Worm (Caenorhabditis elegans) whole organism, L1 larva: ENCODE results near the gene unc-68.

Experiments used
- C04F5.9 ChIP-seq: sonication (generic microtip); optimal IDR thresholded peaks from 2 replicates; lab custom pipeline; 2016; ENCODE audit warnings: missing genetic modification characterization, missing compliant biosample characterization
- ama-1 ChIP-seq: fragments of 150-350 bp; optimal IDR thresholded peaks from 2 replicates; lab custom pipeline; 2014
- ceh-63 ChIP-seq: fragments of 200-800 bp; sonication (Bioruptor generic); optimal IDR thresholded peaks from 2 replicates; lab custom pipeline; 2018; ENCODE audit warnings: mild to moderate bottlenecking, missing genetic modification characterization, missing compliant biosample characterization
- efl-1 ChIP-seq, 4 experiments: fragments of 150-350 bp; optimal IDR thresholded peaks in 3 of 4; peaks in 1 of 4; 1 replicate in 1 of 4; 2 replicates in 3 of 4; lab custom pipeline; 2014; ENCODE audit warnings: missing biosample characterization in 2 of 4, missing genetic modification characterization in 2 of 4, missing genetic modification reagents in 2 of 4
- egl-27 ChIP-seq, 2 experiments: fragments of 150-350 bp in 1 of 2; sonication (generic microtip); optimal IDR thresholded peaks; 3 replicates each; lab custom pipeline; 2017 to 2018; ENCODE audit warnings: missing biosample characterization in 2 of 2, missing genetic modification characterization in 2 of 2, missing genetic modification reagents in 2 of 2
- elt-2 ChIP-seq: sonication (generic microtip); optimal IDR thresholded peaks from 2 replicates; lab custom pipeline; 2016; ENCODE audit warnings: missing genetic modification characterization, mild to moderate bottlenecking, inconsistent platforms, missing compliant biosample characterization, missing genetic modification reagents
- elt-3 ChIP-seq, 6 experiments: fragments of 150-350 bp in 1 of 6; sonication (generic microtip); optimal IDR thresholded peaks; 2 replicates each; lab custom pipeline; 2017 to 2018; ENCODE audit warnings: missing biosample characterization in 6 of 6, missing genetic modification characterization in 6 of 6, inconsistent platforms in 1 of 6
- fkh-10 ChIP-seq: sonication (generic microtip); optimal IDR thresholded peaks from 2 replicates; lab custom pipeline; 2017; ENCODE audit warnings: missing biosample characterization, missing genetic modification reagents, missing genetic modification characterization
- hpl-2 ChIP-seq: fragments of 150-350 bp; optimal IDR thresholded peaks from 2 replicates; lab custom pipeline; 2014; ENCODE audit warnings: missing biosample characterization, missing genetic modification reagents, missing genetic modification characterization
- lir-3 ChIP-seq: sonication (generic microtip); optimal IDR thresholded peaks from 2 replicates; lab custom pipeline; 2016; ENCODE audit warnings: mild to moderate bottlenecking, missing genetic modification characterization, moderate library complexity, missing compliant biosample characterization; ENCODE audit not compliant: poor library complexity
- mab-9 ChIP-seq: fragments of 200-800 bp; sonication (Bioruptor generic); IDR thresholded peaks from 2 replicates; pipeline ENCODE4 v1.3.6; 2022; ENCODE audit warnings: missing genetic modification reagents, missing genetic modification characterization, missing compliant biosample characterization
- nhr-20 ChIP-seq: sonication (generic microtip); optimal IDR thresholded peaks from 2 replicates; lab custom pipeline; 2016; ENCODE audit warnings: mild to moderate bottlenecking, missing genetic modification characterization, missing compliant biosample characterization
- nhr-237 ChIP-seq: fragments of 150-350 bp; optimal IDR thresholded peaks from 2 replicates; lab custom pipeline; 2014; ENCODE audit warnings: missing biosample characterization, missing genetic modification characterization
- pqm-1 ChIP-seq: sonication (generic microtip); optimal IDR thresholded peaks from 3 replicates; lab custom pipeline; 2017; ENCODE audit warnings: missing biosample characterization, missing genetic modification characterization
- unc-130 ChIP-seq: fragments of 150-350 bp; optimal IDR thresholded peaks from 2 replicates; lab custom pipeline; 2017; ENCODE audit warnings: missing biosample characterization, missing genetic modification characterization, inconsistent platforms
- unc-62 ChIP-seq: fragments of 150-350 bp; optimal IDR thresholded peaks from 2 replicates; lab custom pipeline; 2014; ENCODE audit warnings: missing biosample characterization, missing genetic modification reagents, missing genetic modification characterization
- vab-15 ChIP-seq: sonication (generic microtip); optimal IDR thresholded peaks from 2 replicates; lab custom pipeline; 2017; ENCODE audit warnings: missing genotype, mild to moderate bottlenecking, missing genetic modification characterization, missing compliant biosample characterization

Gene unc-68

DNA sequence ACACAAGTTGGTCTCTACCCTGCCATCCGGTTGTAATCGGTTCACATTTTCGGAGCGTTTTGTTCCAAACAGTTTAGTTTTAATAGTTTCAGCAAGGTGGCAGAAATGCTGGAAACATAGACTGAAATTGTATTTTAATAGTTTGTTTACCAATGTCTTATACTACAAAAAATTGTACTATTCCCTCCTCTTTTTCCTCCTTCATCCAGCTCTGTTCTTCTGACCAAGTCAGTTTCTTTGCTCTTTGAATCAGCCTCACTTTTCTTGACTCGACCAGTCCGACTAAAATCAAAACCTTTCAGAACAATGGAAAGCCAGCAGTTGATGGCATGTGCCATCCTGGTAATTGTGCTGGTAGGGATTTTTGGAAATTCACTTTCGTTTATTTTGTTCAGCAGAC lies 58.8 kb downstream of the unc-68 start, which contains the start of gene frpr-18:
Gene frpr-18, plus strand, starts transcription at position 301 of the 400 bp plus-strand sequence.
- TF ChIP-seq nhr-20 (tag; lab: Kevin White, UChicago) (no peak), ama-1 (lab: Kevin White, UChicago) (no peak), pqm-1 (tag; lab: Kevin White, UChicago) (no peak), unc-130 (tag; lab: Kevin White, UChicago) (no peak), vab-15 (tag; lab: Kevin White, UChicago) (no peak), elt-3 (tag; optimal IDR thresholded peaks at IDR 0.05; lab: Kevin White, UChicago) (no peak), efl-1 (optimal IDR thresholded peaks at IDR 0.05; lab: Kevin White, UChicago) (no peak), efl-1 (GFP tag; optimal IDR thresholded peaks at IDR 0.05 in 1 of 2; lab: Kevin White, UChicago) (no peak), lir-3 (tag; lab: Kevin White, UChicago) (no peak), fkh-10 (GFP tag; lab: Kevin White, UChicago) (no peak), nhr-237 (no peak)

DNA sequence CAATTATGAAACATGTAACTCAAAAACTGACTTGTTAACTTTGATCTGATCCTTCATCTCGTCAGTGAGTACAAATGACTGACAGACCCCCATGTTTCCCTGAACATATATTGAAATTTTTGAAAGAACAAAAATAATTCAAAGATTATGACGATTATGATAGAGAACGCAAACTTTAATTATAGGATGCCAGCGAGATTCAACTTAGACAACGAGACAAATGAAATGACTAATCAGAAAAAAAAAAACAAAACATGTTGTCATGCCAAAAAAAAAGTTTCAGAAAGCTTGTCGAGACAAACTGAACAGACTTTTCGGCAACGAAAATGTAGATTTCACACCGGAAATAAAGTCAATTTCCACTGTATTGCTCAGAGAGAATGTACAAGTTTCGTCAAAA lies 74.1 kb downstream of the unc-68 start, which contains the start of gene gpa-10:
Gene gpa-10, minus strand, starts transcription at position 101 of the 400 bp plus-strand sequence.
- no peak for TF ChIP-seq ceh-63 (GFP tag; lab: Kevin White, UChicago)
- no peak for TF ChIP-seq unc-62 (GFP tag; lab: Kevin White, UChicago)
- no peak for TF ChIP-seq C04F5.9 (tag; lab: Kevin White, UChicago)
- TF ChIP-seq egl-27 (tag; optimal IDR thresholded peaks at IDR 0.05; lab: Kevin White, UChicago): no peak
- TF ChIP-seq mab-9 (GFP tag; lab: Robert Waterston, UW): no peak
- no peak for TF ChIP-seq unc-130 (tag; lab: Kevin White, UChicago)
- no peak for TF ChIP-seq elt-2 (tag; lab: Kevin White, UChicago)
- TF ChIP-seq efl-1 (optimal IDR thresholded peaks at IDR 0.05; lab: Kevin White, UChicago): no peak
- no peak for TF ChIP-seq efl-1 (GFP tag; optimal IDR thresholded peaks at IDR 0.05 in 1 of 2; lab: Kevin White, UChicago)
- TF ChIP-seq hpl-2 (GFP tag; lab: Kevin White, UChicago): no peak
